Worm (Caenorhabditis elegans): Measurements from ENCODE around the gene rpt-6.

The rpt-6 gene

ce11 chrIII:12351301-12351700 is 19.0 kb upstream of the rpt-6 start, which contains the start of the genes pph-4.1 and Y75B8A.31 (continued):
- TF ChIP-seq hlh-15 (tag; optimal IDR thresholded peaks at IDR 0.05) (no peak), dve-1 (tag; optimal IDR thresholded peaks at IDR 0.05) (no peak), ceh-22 (tag; optimal IDR thresholded peaks at IDR 0.05) (no peak), ref-2 (tag; optimal IDR thresholded peaks at IDR 0.05) (peak; percentile 65), F13H6.1 (tag; optimal IDR thresholded peaks at IDR 0.05) (peak; percentile 32), pha-2 (tag; optimal IDR thresholded peaks at IDR 0.05) (peak; percentile 16), pat-9 (tag; optimal IDR thresholded peaks at IDR 0.05) (peak; percentile 72), mec-3 (tag; optimal IDR thresholded peaks at IDR 0.05; ENCODE audit: borderline replicate concordance) (peak; percentile 81), ceh-14 (tag; optimal IDR thresholded peaks at IDR 0.05) (peak; percentile 71), lim-6 (tag; optimal IDR thresholded peaks at IDR 0.05) (peak; percentile 65), npax-4 (tag; optimal IDR thresholded peaks at IDR 0.05) (no peak), hlh-6 (tag; optimal IDR thresholded peaks at IDR 0.05) (no peak), lin-11 (tag; optimal IDR thresholded peaks at IDR 0.05) (peak; percentile 8), zip-5 (tag; optimal IDR thresholded peaks at IDR 0.05) (peak; percentile 84), fkh-10 (GFP tag; optimal IDR thresholded peaks at IDR 0.05) (no peak), unc-55 (GFP tag; optimal IDR thresholded peaks at IDR 0.05) (no peak), ceh-6 (GFP tag; optimal IDR thresholded peaks at IDR 0.05) (no peak), ceh-34 (tag; optimal IDR thresholded peaks at IDR 0.05) (peak; percentile 58), madf-2 (tag; optimal IDR thresholded peaks at IDR 0.05) (no peak), ama-1 (optimal IDR thresholded peaks at IDR 0.05) (no peak)

- no peak for TF ChIP-seq C08G9.2 (tag; optimal IDR thresholded peaks at IDR 0.05)
- TF ChIP-seq ttx-3 (tag; optimal IDR thresholded peaks at IDR 0.05): no peak
- TF ChIP-seq ahr-1 (tag; optimal IDR thresholded peaks at IDR 0.05): no peak
- no peak for TF ChIP-seq sdc-2 (tag; optimal IDR thresholded peaks at IDR 0.05)
- TF ChIP-seq syd-9 (tag; optimal IDR thresholded peaks at IDR 0.05): no peak
- TF ChIP-seq ceh-30 (tag; optimal IDR thresholded peaks at IDR 0.05): no peak
- TF ChIP-seq ets-4 (tag; optimal IDR thresholded peaks at IDR 0.05): no peak
- TF ChIP-seq rnt-1 (tag; optimal IDR thresholded peaks at IDR 0.05): no peak
- no peak for TF ChIP-seq T23F11.4 (GFP tag; optimal IDR thresholded peaks at IDR 0.05)
- TF ChIP-seq npax-4 (tag; optimal IDR thresholded peaks at IDR 0.05): no peak
Observed at ce11 chrIII:12356588-12356987, 13.7 kb upstream of the rpt-6 start.

ce11 chrIII:12358461-12358860 is 11.8 kb upstream of the rpt-6 start, which contains the start of gene Y75B8A.32:
Gene Y75B8A.32, minus strand, starts transcription at chrIII:12358561.
- TF ChIP-seq unc-42 (tag; optimal IDR thresholded peaks at IDR 0.05) (no peak), T23F11.4 (GFP tag; optimal IDR thresholded peaks at IDR 0.05) (no peak)

ce11 chrIII:12359265-12359664 is 11.0 kb upstream of the rpt-6 start, which contains the start of gene Y75B8A.34:
Gene Y75B8A.34, plus strand, starts transcription at chrIII:12359565.
- TF ChIP-seq fkh-10 (GFP tag; optimal IDR thresholded peaks at IDR 0.05) (no peak), ceh-22 (tag; optimal IDR thresholded peaks at IDR 0.05) (no peak), pros-1 (tag; optimal IDR thresholded peaks at IDR 0.05) (no peak), ceh-48 (tag; optimal IDR thresholded peaks at IDR 0.05) (no peak)

ce11 chrIII:12366989-12367557 is 3.2 kb upstream of the rpt-6 start, which contains the start of gene Y75B8A.33:
Gene Y75B8A.33, minus strand, starts transcription at chrIII:12367373.
- TF ChIP-seq ceh-34 (tag; optimal IDR thresholded peaks at IDR 0.05): no peak
- no peak for TF ChIP-seq gmeb-2 (tag; optimal IDR thresholded peaks at IDR 0.05)
- no peak for TF ChIP-seq nfya-1 (tag; optimal IDR thresholded peaks at IDR 0.05)
- TF ChIP-seq ceh-31 (tag; optimal IDR thresholded peaks at IDR 0.05): no peak
- TF ChIP-seq pha-4 (tag; optimal IDR thresholded peaks at IDR 0.05): no peak
